Worm (Caenorhabditis elegans) whole organism, L1 larva: Measurements from ENCODE around the gene clec-145.

Experiments
- C34B4.2 ChIP-seq: sonication (generic microtip); optimal IDR thresholded peaks from 2 replicates; lab custom pipeline; 2017; ENCODE audit warnings: mild to moderate bottlenecking, missing genetic modification characterization, missing compliant biosample characterization
- F16B12.6 ChIP-seq: fragments of 150-350 bp; optimal IDR thresholded peaks from 2 replicates; lab custom pipeline; 2014; ENCODE audit warnings: missing biosample characterization, missing genetic modification characterization
- Y116A8C.19 ChIP-seq: sonication (generic microtip); optimal IDR thresholded peaks from 2 replicates; lab custom pipeline; 2016; ENCODE audit warnings: missing compliant biosample characterization, missing genetic modification characterization, borderline replicate concordance
- blmp-1 ChIP-seq: fragments of 150-350 bp; optimal IDR thresholded peaks from 2 replicates; lab custom pipeline; 2014; ENCODE audit warnings: missing biosample characterization, missing genetic modification characterization
- ceh-63 ChIP-seq: fragments of 200-800 bp; sonication (Bioruptor generic); optimal IDR thresholded peaks from 2 replicates; lab custom pipeline; 2018; ENCODE audit warnings: mild to moderate bottlenecking, missing genetic modification characterization, missing compliant biosample characterization
- ceh-82 ChIP-seq, 3 experiments: fragments of 150-350 bp in 1 of 3; sonication (generic microtip) in 2 of 3; optimal IDR thresholded peaks; 2 replicates each; lab custom pipeline; 2014 to 2017; ENCODE audit warnings: missing biosample characterization in 3 of 3, missing genetic modification characterization in 3 of 3
- ceh-88 ChIP-seq: fragments of 200-800 bp; sonication (Bioruptor generic); IDR thresholded peaks from 2 replicates; pipeline ENCODE4 v1.3.6; 2022; ENCODE audit warnings: missing genetic modification characterization, missing compliant biosample characterization
- ces-1 ChIP-seq: fragments of 150-350 bp; optimal IDR thresholded peaks from 2 replicates; lab custom pipeline; 2014; ENCODE audit warnings: missing biosample characterization, missing genetic modification reagents, missing genetic modification characterization
- dpl-1 ChIP-seq, 3 experiments: fragments of 150-350 bp in 2 of 3; sonication (generic microtip) in 1 of 3; optimal IDR thresholded peaks; 2 replicates each; lab custom pipeline; 2014 to 2017; ENCODE audit warnings: missing biosample characterization in 3 of 3, missing genetic modification characterization in 3 of 3, missing genetic modification reagents in 3 of 3
- dsc-1 ChIP-seq: sonication (generic microtip); optimal IDR thresholded peaks from 2 replicates; lab custom pipeline; 2016; ENCODE audit warnings: mild to moderate bottlenecking, missing genetic modification characterization, missing compliant biosample characterization
- efl-1 ChIP-seq, 4 experiments: fragments of 150-350 bp; optimal IDR thresholded peaks in 3 of 4; peaks in 1 of 4; 1 replicate in 1 of 4; 2 replicates in 3 of 4; lab custom pipeline; 2014; ENCODE audit warnings: missing biosample characterization in 2 of 4, missing genetic modification characterization in 2 of 4, missing genetic modification reagents in 2 of 4
- egl-27 ChIP-seq, 2 experiments: fragments of 150-350 bp in 1 of 2; sonication (generic microtip); optimal IDR thresholded peaks; 3 replicates each; lab custom pipeline; 2017 to 2018; ENCODE audit warnings: missing biosample characterization in 2 of 2, missing genetic modification characterization in 2 of 2, missing genetic modification reagents in 2 of 2
- elt-2 ChIP-seq: sonication (generic microtip); optimal IDR thresholded peaks from 2 replicates; lab custom pipeline; 2016; ENCODE audit warnings: missing genetic modification characterization, mild to moderate bottlenecking, inconsistent platforms, missing compliant biosample characterization, missing genetic modification reagents
- elt-3 ChIP-seq, 6 experiments: fragments of 150-350 bp in 1 of 6; sonication (generic microtip); optimal IDR thresholded peaks; 2 replicates each; lab custom pipeline; 2017 to 2018; ENCODE audit warnings: missing biosample characterization in 6 of 6, missing genetic modification characterization in 6 of 6, inconsistent platforms in 1 of 6
- isw-1 ChIP-seq: fragments of 200-800 bp; sonication (Bioruptor generic); IDR thresholded peaks from 2 replicates; pipeline ENCODE4 v1.3.6; 2022; ENCODE audit warnings: missing genetic modification characterization, missing compliant biosample characterization
- jun-1 ChIP-seq: fragments of 150-350 bp; optimal IDR thresholded peaks from 2 replicates; lab custom pipeline; 2014; ENCODE audit warnings: missing biosample characterization, missing genetic modification reagents, missing genetic modification characterization
- lin-14 ChIP-seq: fragments of 200-800 bp; sonication (Bioruptor generic); optimal IDR thresholded peaks from 2 replicates; lab custom pipeline; 2018; ENCODE audit warnings: mild to moderate bottlenecking, missing genetic modification characterization, moderate library complexity, missing compliant biosample characterization
- lin-15B ChIP-seq: fragments of 150-350 bp; sonication (generic microtip); optimal IDR thresholded peaks from 3 replicates; lab custom pipeline; 2014; ENCODE audit warnings: missing biosample characterization, missing genetic modification characterization
- lin-35 ChIP-seq, 2 experiments: fragments of 150-350 bp; optimal IDR thresholded peaks; 2 replicates each; lab custom pipeline; 2014; ENCODE audit warnings: missing biosample characterization in 2 of 2, missing genetic modification characterization in 2 of 2, missing genetic modification reagents in 2 of 2
- lin-39 ChIP-seq: fragments of 150-350 bp; optimal IDR thresholded peaks from 2 replicates; lab custom pipeline; 2014; ENCODE audit warnings: missing biosample characterization, missing genetic modification reagents, missing genetic modification characterization
- mep-1 ChIP-seq: fragments of 150-350 bp; optimal IDR thresholded peaks from 2 replicates; lab custom pipeline; 2014; ENCODE audit warnings: missing biosample characterization, missing genetic modification characterization
- nhr-11 ChIP-seq: fragments of 150-350 bp; optimal IDR thresholded peaks from 2 replicates; lab custom pipeline; 2014; ENCODE audit warnings: missing biosample characterization, missing genetic modification characterization
- nhr-12 ChIP-seq: sonication (generic microtip); optimal IDR thresholded peaks from 2 replicates; lab custom pipeline; 2017; ENCODE audit warnings: missing biosample characterization, missing genetic modification characterization
- nhr-19 ChIP-seq: fragments of 200-800 bp; sonication (Bioruptor generic); conservative IDR thresholded peaks from 2 replicates; pipeline ENCODE4 v1.3.6; 2022; ENCODE audit warnings: missing genetic modification characterization, missing compliant biosample characterization
- nhr-20 ChIP-seq: sonication (generic microtip); optimal IDR thresholded peaks from 2 replicates; lab custom pipeline; 2016; ENCODE audit warnings: mild to moderate bottlenecking, missing genetic modification characterization, missing compliant biosample characterization
- nhr-237 ChIP-seq: fragments of 150-350 bp; optimal IDR thresholded peaks from 2 replicates; lab custom pipeline; 2014; ENCODE audit warnings: missing biosample characterization, missing genetic modification characterization
- nhr-28 ChIP-seq: fragments of 150-350 bp; optimal IDR thresholded peaks from 2 replicates; lab custom pipeline; 2014; ENCODE audit warnings: missing biosample characterization, missing genetic modification characterization
- nhr-47 ChIP-seq: sonication (generic microtip); optimal IDR thresholded peaks from 2 replicates; lab custom pipeline; 2016; ENCODE audit warnings: mild to moderate bottlenecking, missing genetic modification characterization, moderate library complexity, missing compliant biosample characterization
- nhr-85 ChIP-seq: sonication (generic microtip); peaks from one replicate; lab custom pipeline; 2016; ENCODE audit warnings: missing genetic modification characterization, inconsistent platforms, missing compliant biosample characterization
- pag-3 ChIP-seq: sonication (generic microtip); optimal IDR thresholded peaks from 2 replicates; lab custom pipeline; 2017; ENCODE audit warnings: missing genetic modification characterization, mild to moderate bottlenecking, missing compliant biosample characterization, antibody characterized with exemption, borderline replicate concordance; ENCODE audit not compliant: insufficient read depth
- pax-3 ChIP-seq: fragments of 200-800 bp; sonication (Bioruptor generic); optimal IDR thresholded peaks from 2 replicates; lab custom pipeline; 2018; ENCODE audit warnings: mild to moderate bottlenecking, missing genetic modification characterization, moderate library complexity, missing compliant biosample characterization
- rnt-1 ChIP-seq: sonication (generic microtip); optimal IDR thresholded peaks from 2 replicates; lab custom pipeline; 2016; ENCODE audit warnings: mild to moderate bottlenecking, missing genetic modification characterization, moderate library complexity, missing compliant biosample characterization
- skn-1 ChIP-seq: fragments of 150-350 bp; optimal IDR thresholded peaks from 2 replicates; lab custom pipeline; 2014; ENCODE audit warnings: missing biosample characterization, missing genetic modification characterization
- snpc-4 ChIP-seq: fragments of 150-350 bp; optimal IDR thresholded peaks from 2 replicates; lab custom pipeline; 2014; ENCODE audit warnings: missing biosample characterization, missing genetic modification characterization
- snu-23 ChIP-seq: sonication (generic microtip); optimal IDR thresholded peaks from 2 replicates; lab custom pipeline; 2016; ENCODE audit warnings: missing genetic modification characterization, missing compliant biosample characterization
- sox-4 ChIP-seq: sonication (generic microtip); optimal IDR thresholded peaks from 2 replicates; lab custom pipeline; 2016; ENCODE audit warnings: missing genetic modification characterization, missing compliant biosample characterization
- sptf-1 ChIP-seq: fragments of 150-350 bp; optimal IDR thresholded peaks from 2 replicates; lab custom pipeline; 2014; ENCODE audit warnings: missing biosample characterization, missing genetic modification characterization
- swsn-7 ChIP-seq: sonication (generic microtip); optimal IDR thresholded peaks from 2 replicates; lab custom pipeline; 2016; ENCODE audit warnings: missing genetic modification characterization, missing compliant biosample characterization
- tbx-2 ChIP-seq: sonication (generic microtip); optimal IDR thresholded peaks from 2 replicates; lab custom pipeline; 2016; ENCODE audit warnings: missing genetic modification characterization, missing compliant biosample characterization
- tlp-1 ChIP-seq: fragments of 150-350 bp; optimal IDR thresholded peaks from 2 replicates; lab custom pipeline; 2014; ENCODE audit warnings: missing biosample characterization, missing genetic modification characterization
- unc-130 ChIP-seq: fragments of 150-350 bp; optimal IDR thresholded peaks from 2 replicates; lab custom pipeline; 2017; ENCODE audit warnings: missing biosample characterization, missing genetic modification characterization, inconsistent platforms
- unc-30 ChIP-seq: sonication (generic microtip); optimal IDR thresholded peaks from 2 replicates; lab custom pipeline; 2017; ENCODE audit warnings: missing biosample characterization, missing genetic modification characterization
- unc-62 ChIP-seq: fragments of 150-350 bp; optimal IDR thresholded peaks from 2 replicates; lab custom pipeline; 2014; ENCODE audit warnings: missing biosample characterization, missing genetic modification reagents, missing genetic modification characterization
- unc-98 ChIP-seq: fragments of 200-800 bp; sonication (Bioruptor generic); IDR thresholded peaks from 2 replicates; pipeline ENCODE4 v1.3.6; 2022; ENCODE audit warnings: missing genetic modification characterization, missing compliant biosample characterization
- vab-15 ChIP-seq: sonication (generic microtip); optimal IDR thresholded peaks from 2 replicates; lab custom pipeline; 2017; ENCODE audit warnings: missing genotype, mild to moderate bottlenecking, missing genetic modification characterization, missing compliant biosample characterization
- ztf-11 ChIP-seq, 2 experiments: sonication (generic microtip); optimal IDR thresholded peaks; 2 replicates each; lab custom pipeline; 2016 to 2017; ENCODE audit warnings: missing genetic modification characterization in 2 of 2, missing biosample characterization in 1 of 2, missing compliant biosample characterization in 1 of 2
- ztf-4 ChIP-seq: fragments of 150-350 bp; optimal IDR thresholded peaks from 2 replicates; lab custom pipeline; 2014; ENCODE audit warnings: missing biosample characterization, missing genetic modification characterization

clec-145 gene

ce11 chrII:13627001-13627400 lies 36.6 kb upstream of the clec-145 start, which contains the start of gene gst-19:
Gene gst-19 (minus strand): TSS chrII:13627145.
- TF ChIP-seq lin-14 (GFP tag; lab: Kevin White, UChicago) (peak; percentile 20), nhr-20 (peak; percentile 52), nhr-12 (tag; lab: Kevin White, UChicago) (no peak), snu-23 (peak; percentile 28), sox-4 (no peak), dpl-1 (GFP tag; optimal IDR thresholded peaks at IDR 0.05; lab: Kevin White, UChicago) (peak in 1 of 3 experiments; percentile 2)

DNA sequence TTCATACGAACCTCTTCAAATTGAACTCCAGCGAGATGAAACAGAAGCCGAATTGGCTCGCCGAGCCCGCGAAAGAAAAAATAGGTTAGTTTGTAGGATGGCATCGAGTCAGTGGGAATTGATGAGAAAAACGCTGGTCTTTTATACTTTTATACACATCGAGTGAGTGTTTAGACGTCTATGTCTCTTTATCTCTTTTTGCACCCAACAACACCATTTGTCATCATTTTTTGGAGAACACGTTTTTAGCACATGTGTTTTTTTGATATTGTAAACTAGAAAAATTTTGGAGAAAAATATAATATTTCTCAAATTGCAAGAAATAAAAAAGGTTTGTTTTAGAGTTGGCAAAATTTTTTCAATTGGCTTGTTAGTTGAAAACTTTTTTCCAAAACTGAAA lies 34.0 kb upstream of the clec-145 start, which contains the start of gene gst-16:
Gene gst-16, minus strand, starts transcription at position 111 of the 400 bp plus-strand sequence.
- TF ChIP-seq nhr-20 (peak; percentile 9), nhr-11 (no peak), efl-1 (optimal IDR thresholded peaks at IDR 0.05; lab: Kevin White, UChicago) (no peak), efl-1 (GFP tag; optimal IDR thresholded peaks at IDR 0.05 in 1 of 2; lab: Kevin White, UChicago) (peak in 1 of 2 experiments; percentile 82), lin-39 (tag; lab: Kevin White, UChicago) (no peak), egl-27 (tag; optimal IDR thresholded peaks at IDR 0.05; lab: Kevin White, UChicago) (no peak), lin-15B (no peak), ces-1 (GFP tag; lab: Kevin White, UChicago) (no peak), lin-14 (GFP tag; lab: Kevin White, UChicago) (peak; percentile 9), blmp-1 (tag; lab: Kevin White, UChicago) (no peak), Y116A8C.19 (no peak), skn-1 (tag; lab: Kevin White, UChicago) (peak; percentile 97), unc-62 (GFP tag; lab: Kevin White, UChicago) (no peak), isw-1 (GFP tag; lab: Robert Waterston, UW) (no peak), ceh-63 (GFP tag; lab: Kevin White, UChicago) (no peak), elt-3 (tag; optimal IDR thresholded peaks at IDR 0.05; lab: Kevin White, UChicago) (no peak)

ce11 chrII:13617808-13618207 lies 27.4 kb upstream of the clec-145 start, which contains the start of gene gst-12:
Gene gst-12 (minus strand): TSS chrII:13618061.
- TF ChIP-seq nhr-85 (tag; lab: Kevin White, UChicago) (peak; percentile 77), Y116A8C.19 (no peak), elt-2 (tag; lab: Kevin White, UChicago) (no peak), jun-1 (no peak), egl-27 (tag; optimal IDR thresholded peaks at IDR 0.05; lab: Kevin White, UChicago) (no peak), tlp-1 (no peak), ces-1 (GFP tag; lab: Kevin White, UChicago) (no peak), sptf-1 (tag; lab: Kevin White, UChicago) (no peak), snpc-4 (tag; lab: Kevin White, UChicago) (no peak), lin-39 (tag; lab: Kevin White, UChicago) (no peak), ceh-82 (tag; optimal IDR thresholded peaks at IDR 0.05; lab: Kevin White, UChicago) (no peak), ceh-88 (GFP tag; lab: Robert Waterston, UW) (no peak), ceh-63 (GFP tag; lab: Kevin White, UChicago) (no peak), nhr-19 (GFP tag; lab: Robert Waterston, UW) (no peak), lin-35 (GFP tag; optimal IDR thresholded peaks at IDR 0.05; lab: Kevin White, UChicago) (no peak), pax-3 (tag; lab: Kevin White, UChicago) (no peak), isw-1 (GFP tag; lab: Robert Waterston, UW) (no peak), dsc-1 (no peak), mep-1 (tag; lab: Kevin White, UChicago) (no peak), nhr-47 (no peak), pag-3 (no peak), dpl-1 (GFP tag; optimal IDR thresholded peaks at IDR 0.05; lab: Kevin White, UChicago) (no peak), swsn-7 (tag; lab: Kevin White, UChicago) (no peak), nhr-28 (no peak), unc-98 (GFP tag; lab: Robert Waterston, UW) (no peak), ztf-11 (tag; optimal IDR thresholded peaks at IDR 0.05; lab: Kevin White, UChicago) (no peak), C34B4.2 (no peak), snu-23 (peak; percentile 4), rnt-1 (tag; lab: Kevin White, UChicago) (no peak), nhr-12 (tag; lab: Kevin White, UChicago) (no peak), nhr-11 (no peak), unc-30 (tag; lab: Kevin White, UChicago) (no peak), vab-15 (tag; lab: Kevin White, UChicago) (no peak), unc-130 (tag; lab: Kevin White, UChicago) (no peak), tbx-2 (no peak), F16B12.6 (tag; lab: Kevin White, UChicago) (no peak), lin-15B (no peak), nhr-237 (tag; lab: Kevin White, UChicago) (no peak), ztf-4 (no peak)
